Fruit fly (Drosophila melanogaster): ENCODE data around the gene orb2.
A peak's percentile ranks its signal among the peaks of the same experiment; 100 is the strongest.

Gene orb2

DNA sequence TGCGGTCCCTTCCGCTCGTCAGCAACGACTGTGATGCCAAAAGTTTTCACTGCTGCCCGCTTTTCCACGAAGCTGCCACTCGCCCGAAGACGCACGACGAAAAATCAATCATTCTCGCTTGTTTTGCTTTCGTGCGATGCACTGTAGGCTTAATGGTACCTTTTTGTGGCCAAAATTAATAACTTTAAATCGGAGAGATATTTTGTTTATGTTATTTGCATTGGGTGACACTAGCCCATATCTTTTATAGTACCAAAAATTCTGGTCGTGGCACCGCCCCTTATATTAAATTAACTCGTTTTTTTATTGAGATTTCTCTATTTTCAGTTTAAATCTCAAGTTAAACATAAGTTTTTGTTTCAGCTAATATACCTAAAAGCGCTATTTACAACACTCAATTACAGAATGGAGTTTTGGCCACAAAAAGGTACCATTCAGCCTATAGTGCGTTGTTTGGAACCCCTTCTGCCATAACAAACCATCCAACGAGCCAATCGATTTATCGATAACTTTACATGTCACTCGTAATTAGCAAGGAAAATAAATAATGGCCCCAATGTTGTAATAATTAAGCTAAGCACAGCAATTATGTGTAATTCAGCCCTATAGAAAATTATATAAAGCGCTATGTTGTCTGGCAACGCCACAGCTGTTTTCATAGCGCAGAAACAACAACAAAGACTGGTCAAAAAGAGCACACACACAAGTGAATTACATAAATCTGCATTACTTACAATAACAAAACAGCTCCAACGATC lies 885 bp downstream of the orb2 start (continued):
- TF ChIP-seq salr (GFP tag; optimal IDR thresholded peaks at IDR 0.05), result peak in 1 of 2 experiments; percentile 60
- peak; percentile 42 for TF ChIP-seq acj6 (GFP tag; optimal IDR thresholded peaks at IDR 0.05)
- peak; percentile 35 for TF ChIP-seq Eip93F (GFP tag; optimal IDR thresholded peaks at IDR 0.05)
- peak; percentile 91 for TF ChIP-seq Eip78C (GFP tag)
- no peak for TF ChIP-seq Sox15 (GFP tag; optimal IDR thresholded peaks at IDR 0.05)
- TF ChIP-seq CG3032 (tag; optimal IDR thresholded peaks at IDR 0.05), result peak; percentile 71
- peak; percentile 51 for TF ChIP-seq fd59A (GFP tag; optimal IDR thresholded peaks at IDR 0.05)
- no peak for TF ChIP-seq CG11902 (GFP tag; optimal IDR thresholded peaks at IDR 0.05)
- peak; percentile 56 to 58 for TF ChIP-seq ss (GFP tag; optimal IDR thresholded peaks at IDR 0.05)
- peak; percentile 41 for TF ChIP-seq Ets21C (GFP tag; optimal IDR thresholded peaks at IDR 0.05)
- peak; percentile 60 for TF ChIP-seq CG4318 (GFP tag; optimal IDR thresholded peaks at IDR 0.05)
- peak; percentile 53 for TF ChIP-seq CG3919 (GFP tag; optimal IDR thresholded peaks at IDR 0.05)
- TF ChIP-seq vri (GFP tag; optimal IDR thresholded peaks at IDR 0.05), result peak; percentile 7
- no peak for TF ChIP-seq CG8319 (GFP tag; optimal IDR thresholded peaks at IDR 0.05)
- peak; percentile 31 for TF ChIP-seq OdsH (GFP tag; optimal IDR thresholded peaks at IDR 0.05)
- peak; percentile 40 for TF ChIP-seq Lpt (GFP tag; optimal IDR thresholded peaks at IDR 0.05)
- TF ChIP-seq CG6808 (GFP tag; optimal IDR thresholded peaks at IDR 0.05), result peak; percentile 64
- peak; percentile 7 for TF ChIP-seq Smox (GFP tag; optimal IDR thresholded peaks at IDR 0.05)

DNA sequence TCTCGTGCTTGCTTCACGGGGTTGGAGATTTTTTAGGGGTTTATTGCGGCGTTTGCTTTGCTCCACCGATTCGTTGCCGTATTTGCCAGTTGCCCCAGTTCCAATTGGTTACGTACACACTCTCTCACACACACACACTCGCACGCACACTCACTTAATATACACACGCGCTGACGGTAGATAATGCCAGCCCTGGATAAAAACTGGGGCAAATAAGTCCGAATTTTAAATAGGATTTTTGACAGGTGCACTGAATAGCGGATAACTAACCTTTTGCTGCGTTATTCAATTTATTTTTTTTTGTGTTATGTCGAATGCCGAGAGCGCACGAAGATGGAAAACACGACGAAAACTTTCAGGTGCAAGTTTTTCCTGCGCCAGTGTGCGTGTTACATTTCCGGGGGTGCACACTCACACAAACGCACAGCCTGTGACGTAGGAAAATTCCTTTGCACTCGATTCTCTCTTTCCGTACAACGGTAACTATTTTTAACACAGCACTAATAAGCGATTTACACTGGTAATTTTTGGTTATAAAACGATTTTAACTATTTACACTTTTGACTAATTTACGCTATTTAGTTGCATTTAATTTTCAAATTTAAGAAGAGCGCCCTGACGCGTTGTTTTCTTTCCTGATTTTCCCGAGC lies 1.6 kb downstream of the orb2 start:
- TF ChIP-seq CG6854 (GFP tag; optimal IDR thresholded peaks at IDR 0.05) (no peak), CG8119 (GFP tag; IDR thresholded peaks at IDR 0.05) (no peak), lz (GFP tag; optimal IDR thresholded peaks at IDR 0.05) (no peak), CG1621 (tag; optimal IDR thresholded peaks at IDR 0.05) (no peak), CG11294 (GFP tag; IDR thresholded peaks at IDR 0.05) (no peak), CG3919 (GFP tag; optimal IDR thresholded peaks at IDR 0.05) (no peak), Hr38 (GFP tag; optimal IDR thresholded peaks at IDR 0.05) (no peak), net (GFP tag; optimal IDR thresholded peaks at IDR 0.05) (no peak), acj6 (GFP tag; optimal IDR thresholded peaks at IDR 0.05) (no peak)

DNA sequence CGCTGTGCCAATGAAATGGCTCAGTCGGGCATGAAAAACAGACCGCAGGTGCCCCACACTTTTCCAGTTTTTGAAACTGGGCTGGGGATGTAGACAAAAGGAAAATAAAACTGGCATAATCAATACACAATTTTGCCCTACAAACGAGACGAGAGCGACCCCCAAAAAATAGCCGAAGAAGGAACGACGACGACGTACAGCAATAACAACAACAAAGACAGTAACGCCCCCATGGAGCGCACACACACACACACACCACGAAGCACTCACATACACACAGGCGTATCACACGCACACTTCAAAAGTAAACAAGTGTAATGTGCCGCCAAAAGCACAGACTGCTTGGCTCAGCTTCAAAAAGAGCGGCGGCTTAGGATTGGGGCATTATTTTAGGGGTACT lies 2.8 kb downstream of the orb2 start:
- TF ChIP-seq fkh (GFP tag; optimal IDR thresholded peaks at IDR 0.05) (peak; percentile 50), eg (GFP tag; IDR thresholded peaks at IDR 0.05) (no peak), CG31627 (GFP tag; optimal IDR thresholded peaks at IDR 0.05) (no peak), pdm3 (GFP tag; optimal IDR thresholded peaks at IDR 0.05) (no peak), acj6 (GFP tag; optimal IDR thresholded peaks at IDR 0.05) (no peak), esn (GFP tag; optimal IDR thresholded peaks at IDR 0.05) (no peak), CG15336 (GFP tag; IDR thresholded peaks at IDR 0.05) (no peak)

dm6 chr3L:8950955-8951354 lies 3.3 kb downstream of the orb2 start:
- TF ChIP-seq Hr4 (GFP tag; optimal IDR thresholded peaks at IDR 0.05) (no peak), Sox14 (GFP tag; optimal IDR thresholded peaks at IDR 0.05) (no peak), CG6792 (GFP tag; optimal IDR thresholded peaks at IDR 0.05) (no peak), eg (GFP tag; IDR thresholded peaks at IDR 0.05) (0 out of 3 replicates have a peak, but pooled peaks have one; percentile 17), CG11294 (GFP tag; IDR thresholded peaks at IDR 0.05) (no peak), CG32006 (GFP tag; optimal IDR thresholded peaks at IDR 0.05) (peak; percentile 18), Hr38 (GFP tag; optimal IDR thresholded peaks at IDR 0.05) (no peak), vri (GFP tag; optimal IDR thresholded peaks at IDR 0.05) (no peak), fd85E (GFP tag; optimal IDR thresholded peaks at IDR 0.05) (no peak), CG15336 (GFP tag; IDR thresholded peaks at IDR 0.05) (peak; percentile 41), CG6276 (GFP tag; optimal IDR thresholded peaks at IDR 0.05) (peak; percentile 3)

Measured in whole organism, prepupa.